Fruit fly (Drosophila melanogaster) whole organism: ENCODE measurements around the gene Pnn.

Source experiments
- CG8478 ChIP-seq: fragments of >200 bp; optimal IDR thresholded peaks from 2 replicates; lab custom pipeline; 2018; ENCODE audit warnings: inconsistent platforms
- Dll ChIP-seq: fragments of >200 bp; optimal IDR thresholded peaks from 2 replicates; lab custom pipeline; 2017
- pan ChIP-seq: fragments of >200 bp; optimal IDR thresholded peaks from 2 replicates; lab custom pipeline; 2017
- psq ChIP-seq: fragments of >200 bp; optimal IDR thresholded peaks from 2 replicates; lab custom pipeline; 2017
- usp ChIP-seq: fragments of >200 bp; optimal IDR thresholded peaks from 2 replicates; lab custom pipeline; 2017; ENCODE audit warnings: missing biosample characterization, missing genetic modification characterization, mixed read lengths

dm6 chr3R:9771519-9771972, 30.8 kb downstream of the Pnn start, which contains the start of gene CG9471:
- TF ChIP-seq Dll (lab: Kevin White, UChicago) (no peak), usp (no peak), pan (lab: Kevin White, UChicago) (no peak), CG8478 (no peak), psq (no peak)
